Worm (Caenorhabditis elegans): ENCODE data around the gene drap-1.

DNA sequence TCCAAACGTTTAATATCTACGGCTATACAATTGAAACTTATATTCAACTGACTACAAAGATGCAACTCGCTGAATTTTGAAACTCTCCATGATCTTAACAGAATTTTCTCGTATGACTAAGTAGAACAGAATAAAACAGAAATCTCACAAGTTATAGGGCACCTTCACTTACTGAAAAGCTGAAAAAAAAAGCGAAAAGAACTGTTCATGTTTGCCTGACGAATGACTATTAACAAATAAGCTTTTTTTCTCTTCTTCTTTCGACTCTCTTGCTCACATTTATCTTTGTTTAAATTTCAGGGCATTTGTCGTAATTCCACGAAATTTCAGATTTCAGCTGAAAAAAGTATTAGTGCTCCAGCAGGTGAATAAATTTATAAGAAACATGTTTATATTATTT is 27.2 kb upstream of the drap-1 start, which contains the start of gene xbx-6:
- no peak for TF ChIP-seq flt-1 (GFP tag; IDR thresholded peaks at IDR 0.05)
- TF ChIP-seq klf-2 (GFP tag; conservative IDR thresholded peaks at IDR 0.05) = no peak
- no peak for TF ChIP-seq cog-1 (tag; optimal IDR thresholded peaks at IDR 0.05)
- TF ChIP-seq T22C8.4 (GFP tag; IDR thresholded peaks at IDR 0.05) = no peak

All from whole organism, midembryonic.